Worm (Caenorhabditis elegans) whole organism, L1 larva: ENCODE measurements around the gene T04A6.1.
A peak's percentile ranks its signal among the peaks of the same experiment; 100 is the strongest.

Source experiments
- C34B4.2 ChIP-seq: sonication (generic microtip); optimal IDR thresholded peaks from 2 replicates; lab custom pipeline; 2017; ENCODE audit warnings: mild to moderate bottlenecking, missing genetic modification characterization, missing compliant biosample characterization
- Y116A8C.19 ChIP-seq: sonication (generic microtip); optimal IDR thresholded peaks from 2 replicates; lab custom pipeline; 2016; ENCODE audit warnings: missing compliant biosample characterization, missing genetic modification characterization, borderline replicate concordance
- alr-1 ChIP-seq: fragments of 200-800 bp; sonication (Bioruptor generic); optimal IDR thresholded peaks from 2 replicates; lab custom pipeline; 2018; ENCODE audit warnings: borderline replicate concordance, mild to moderate bottlenecking, missing genetic modification characterization, missing compliant biosample characterization
- aly-2 ChIP-seq: fragments of 150-350 bp; optimal IDR thresholded peaks from 2 replicates; lab custom pipeline; 2014; ENCODE audit warnings: missing biosample characterization, missing genetic modification characterization
- ama-1 ChIP-seq: fragments of 150-350 bp; optimal IDR thresholded peaks from 2 replicates; lab custom pipeline; 2014
- blmp-1 ChIP-seq: fragments of 150-350 bp; optimal IDR thresholded peaks from 2 replicates; lab custom pipeline; 2014; ENCODE audit warnings: missing biosample characterization, missing genetic modification characterization
- ceh-8 ChIP-seq: fragments of 200-800 bp; sonication (Bioruptor generic); optimal IDR thresholded peaks from 2 replicates; lab custom pipeline; 2018; ENCODE audit warnings: mild to moderate bottlenecking, missing genetic modification characterization, moderate library complexity, missing compliant biosample characterization
- dpl-1 ChIP-seq, 3 experiments: fragments of 150-350 bp in 2 of 3; sonication (generic microtip) in 1 of 3; optimal IDR thresholded peaks; 2 replicates each; lab custom pipeline; 2014 to 2017; ENCODE audit warnings: missing biosample characterization in 3 of 3, missing genetic modification characterization in 3 of 3, missing genetic modification reagents in 3 of 3
- dsc-1 ChIP-seq: sonication (generic microtip); optimal IDR thresholded peaks from 2 replicates; lab custom pipeline; 2016; ENCODE audit warnings: mild to moderate bottlenecking, missing genetic modification characterization, missing compliant biosample characterization
- efl-1 ChIP-seq, 4 experiments: fragments of 150-350 bp; optimal IDR thresholded peaks in 3 of 4; peaks in 1 of 4; 1 replicate in 1 of 4; 2 replicates in 3 of 4; lab custom pipeline; 2014; ENCODE audit warnings: missing biosample characterization in 2 of 4, missing genetic modification characterization in 2 of 4, missing genetic modification reagents in 2 of 4
- efl-3 ChIP-seq: fragments of 200-800 bp; sonication (Bioruptor generic); optimal IDR thresholded peaks from 2 replicates; lab custom pipeline; 2018; ENCODE audit warnings: mild to moderate bottlenecking, missing genetic modification characterization, missing compliant biosample characterization
- egl-13 ChIP-seq: sonication (generic microtip); optimal IDR thresholded peaks from 2 replicates; lab custom pipeline; 2016; ENCODE audit warnings: missing genotype, missing genetic modification reagents, missing genetic modification characterization, missing compliant biosample characterization
- ets-5 ChIP-seq: fragments of 200-800 bp; sonication (Bioruptor generic); IDR thresholded peaks from 2 replicates; pipeline ENCODE4 v1.3.6; 2022; ENCODE audit warnings: missing genetic modification characterization, missing compliant biosample characterization
- fkh-8 ChIP-seq: sonication (generic microtip); optimal IDR thresholded peaks from 2 replicates; lab custom pipeline; 2016; ENCODE audit warnings: mild to moderate bottlenecking, missing genetic modification characterization, missing compliant biosample characterization
- fos-1 ChIP-seq: fragments of 150-350 bp; optimal IDR thresholded peaks from 2 replicates; lab custom pipeline; 2014; ENCODE audit warnings: missing biosample characterization, missing genetic modification characterization
- grh-1 ChIP-seq: fragments of 200-800 bp; sonication (Bioruptor generic); IDR thresholded peaks from 2 replicates; pipeline ENCODE4 v1.3.6; 2022; ENCODE audit warnings: missing genetic modification reagents, missing genetic modification characterization, missing compliant biosample characterization
- hlh-4 ChIP-seq: sonication (generic microtip); optimal IDR thresholded peaks from 2 replicates; lab custom pipeline; 2016; ENCODE audit warnings: mild to moderate bottlenecking, missing genetic modification characterization, missing compliant biosample characterization
- hpl-2 ChIP-seq: fragments of 150-350 bp; optimal IDR thresholded peaks from 2 replicates; lab custom pipeline; 2014; ENCODE audit warnings: missing biosample characterization, missing genetic modification reagents, missing genetic modification characterization
- irx-1 ChIP-seq: sonication (generic microtip); optimal IDR thresholded peaks from 2 replicates; lab custom pipeline; 2016; ENCODE audit warnings: missing genetic modification characterization, missing compliant biosample characterization
- isw-1 ChIP-seq: fragments of 200-800 bp; sonication (Bioruptor generic); IDR thresholded peaks from 2 replicates; pipeline ENCODE4 v1.3.6; 2022; ENCODE audit warnings: missing genetic modification characterization, missing compliant biosample characterization
- lin-15B ChIP-seq: fragments of 150-350 bp; sonication (generic microtip); optimal IDR thresholded peaks from 3 replicates; lab custom pipeline; 2014; ENCODE audit warnings: missing biosample characterization, missing genetic modification characterization
- lin-35 ChIP-seq, 2 experiments: fragments of 150-350 bp; optimal IDR thresholded peaks; 2 replicates each; lab custom pipeline; 2014; ENCODE audit warnings: missing biosample characterization in 2 of 2, missing genetic modification characterization in 2 of 2, missing genetic modification reagents in 2 of 2
- lin-39 ChIP-seq: fragments of 150-350 bp; optimal IDR thresholded peaks from 2 replicates; lab custom pipeline; 2014; ENCODE audit warnings: missing biosample characterization, missing genetic modification reagents, missing genetic modification characterization
- lsy-2 ChIP-seq, 2 experiments: fragments of 150-350 bp; optimal IDR thresholded peaks; 2 replicates each; lab custom pipeline; 2014; ENCODE audit warnings: missing biosample characterization in 2 of 2, missing genetic modification characterization in 2 of 2
- mab-9 ChIP-seq: fragments of 200-800 bp; sonication (Bioruptor generic); IDR thresholded peaks from 2 replicates; pipeline ENCODE4 v1.3.6; 2022; ENCODE audit warnings: missing genetic modification reagents, missing genetic modification characterization, missing compliant biosample characterization
- mdl-1 ChIP-seq, 2 experiments: fragments of 150-350 bp; optimal IDR thresholded peaks; 2 replicates each; lab custom pipeline; 2014 to 2017; ENCODE audit warnings: missing biosample characterization in 2 of 2, missing genetic modification characterization in 2 of 2, inconsistent platforms in 1 of 2
- mef-2 ChIP-seq: fragments of 150-350 bp; optimal IDR thresholded peaks from 2 replicates; lab custom pipeline; 2014; ENCODE audit warnings: missing biosample characterization, missing genetic modification characterization
- mep-1 ChIP-seq: fragments of 150-350 bp; optimal IDR thresholded peaks from 2 replicates; lab custom pipeline; 2014; ENCODE audit warnings: missing biosample characterization, missing genetic modification characterization
- nhr-11 ChIP-seq: fragments of 150-350 bp; optimal IDR thresholded peaks from 2 replicates; lab custom pipeline; 2014; ENCODE audit warnings: missing biosample characterization, missing genetic modification characterization
- nhr-20 ChIP-seq: sonication (generic microtip); optimal IDR thresholded peaks from 2 replicates; lab custom pipeline; 2016; ENCODE audit warnings: mild to moderate bottlenecking, missing genetic modification characterization, missing compliant biosample characterization
- nhr-237 ChIP-seq: fragments of 150-350 bp; optimal IDR thresholded peaks from 2 replicates; lab custom pipeline; 2014; ENCODE audit warnings: missing biosample characterization, missing genetic modification characterization
- nhr-28 ChIP-seq: fragments of 150-350 bp; optimal IDR thresholded peaks from 2 replicates; lab custom pipeline; 2014; ENCODE audit warnings: missing biosample characterization, missing genetic modification characterization
- nhr-47 ChIP-seq: sonication (generic microtip); optimal IDR thresholded peaks from 2 replicates; lab custom pipeline; 2016; ENCODE audit warnings: mild to moderate bottlenecking, missing genetic modification characterization, moderate library complexity, missing compliant biosample characterization
- nhr-76 ChIP-seq: sonication (generic microtip); optimal IDR thresholded peaks from 2 replicates; lab custom pipeline; 2017; ENCODE audit warnings: missing biosample characterization, missing genetic modification characterization
- nhr-77 ChIP-seq: fragments of 150-350 bp; optimal IDR thresholded peaks from 2 replicates; lab custom pipeline; 2014; ENCODE audit warnings: missing biosample characterization, missing genetic modification characterization
- nhr-84 ChIP-seq: sonication (generic microtip); optimal IDR thresholded peaks from 2 replicates; lab custom pipeline; 2017; ENCODE audit warnings: missing biosample characterization, missing genetic modification characterization
- pag-3 ChIP-seq: sonication (generic microtip); optimal IDR thresholded peaks from 2 replicates; lab custom pipeline; 2017; ENCODE audit warnings: missing genetic modification characterization, mild to moderate bottlenecking, missing compliant biosample characterization, antibody characterized with exemption, borderline replicate concordance; ENCODE audit not compliant: insufficient read depth
- pax-3 ChIP-seq: fragments of 200-800 bp; sonication (Bioruptor generic); optimal IDR thresholded peaks from 2 replicates; lab custom pipeline; 2018; ENCODE audit warnings: mild to moderate bottlenecking, missing genetic modification characterization, moderate library complexity, missing compliant biosample characterization
- rnt-1 ChIP-seq: sonication (generic microtip); optimal IDR thresholded peaks from 2 replicates; lab custom pipeline; 2016; ENCODE audit warnings: mild to moderate bottlenecking, missing genetic modification characterization, moderate library complexity, missing compliant biosample characterization
- sptf-1 ChIP-seq: fragments of 150-350 bp; optimal IDR thresholded peaks from 2 replicates; lab custom pipeline; 2014; ENCODE audit warnings: missing biosample characterization, missing genetic modification characterization
- sup-37 ChIP-seq: fragments of 200-800 bp; sonication (Bioruptor generic); optimal IDR thresholded peaks from 2 replicates; lab custom pipeline; 2018; ENCODE audit warnings: mild to moderate bottlenecking, missing genetic modification characterization, missing compliant biosample characterization
- swsn-7 ChIP-seq: sonication (generic microtip); optimal IDR thresholded peaks from 2 replicates; lab custom pipeline; 2016; ENCODE audit warnings: missing genetic modification characterization, missing compliant biosample characterization
- tbx-2 ChIP-seq: sonication (generic microtip); optimal IDR thresholded peaks from 2 replicates; lab custom pipeline; 2016; ENCODE audit warnings: missing genetic modification characterization, missing compliant biosample characterization
- tlp-1 ChIP-seq: fragments of 150-350 bp; optimal IDR thresholded peaks from 2 replicates; lab custom pipeline; 2014; ENCODE audit warnings: missing biosample characterization, missing genetic modification characterization
- unc-130 ChIP-seq: fragments of 150-350 bp; optimal IDR thresholded peaks from 2 replicates; lab custom pipeline; 2017; ENCODE audit warnings: missing biosample characterization, missing genetic modification characterization, inconsistent platforms
- unc-62 ChIP-seq: fragments of 150-350 bp; optimal IDR thresholded peaks from 2 replicates; lab custom pipeline; 2014; ENCODE audit warnings: missing biosample characterization, missing genetic modification reagents, missing genetic modification characterization
- unc-86 ChIP-seq: sonication (generic microtip); optimal IDR thresholded peaks from 2 replicates; lab custom pipeline; 2016; ENCODE audit warnings: missing genetic modification characterization, missing compliant biosample characterization
- zip-4 ChIP-seq: fragments of 200-800 bp; sonication (Bioruptor generic); optimal IDR thresholded peaks from 2 replicates; lab custom pipeline; 2018; ENCODE audit warnings: mild to moderate bottlenecking, missing genetic modification characterization, moderate library complexity, missing compliant biosample characterization
- ztf-11 ChIP-seq, 2 experiments: sonication (generic microtip); optimal IDR thresholded peaks; 2 replicates each; lab custom pipeline; 2016 to 2017; ENCODE audit warnings: missing genetic modification characterization in 2 of 2, missing biosample characterization in 1 of 2, missing compliant biosample characterization in 1 of 2
- ztf-4 ChIP-seq: fragments of 150-350 bp; optimal IDR thresholded peaks from 2 replicates; lab custom pipeline; 2014; ENCODE audit warnings: missing biosample characterization, missing genetic modification characterization

T04A6.1 gene

ce11 chrIII:7572781-7573400 lies 43.4 kb upstream of the T04A6.1 start, which contains the start of the genes rpl-9 and lpd-7 (continued):
- TF ChIP-seq ama-1 (lab: Kevin White, UChicago) = peak; percentile 20
- peak; percentile 73 for TF ChIP-seq blmp-1 (tag; lab: Kevin White, UChicago)
- TF ChIP-seq rnt-1 (tag; lab: Kevin White, UChicago) = peak; percentile 83
- TF ChIP-seq efl-1 (optimal IDR thresholded peaks at IDR 0.05; lab: Kevin White, UChicago) = peak; percentile 86 to 88
- TF ChIP-seq efl-1 (GFP tag; optimal IDR thresholded peaks at IDR 0.05 in 1 of 2; lab: Kevin White, UChicago) = peak; percentile 75 to 97
- TF ChIP-seq swsn-7 = peak; percentile 75
- peak; percentile 68 for TF ChIP-seq tbx-2 (tag; lab: Kevin White, UChicago)
- TF ChIP-seq unc-130 (tag; lab: Kevin White, UChicago) = peak; percentile 80
- peak; percentile 41 for TF ChIP-seq irx-1 (tag; lab: Kevin White, UChicago)
- peak; percentile 87 for TF ChIP-seq mep-1 (tag; lab: Kevin White, UChicago)
- peak; percentile 66 for TF ChIP-seq hpl-2
- peak; percentile 79 for TF ChIP-seq nhr-20 (tag; lab: Kevin White, UChicago)
- TF ChIP-seq unc-86 (tag; lab: Kevin White, UChicago) = peak; percentile 66
- peak; percentile 57 for TF ChIP-seq pax-3 (tag; lab: Kevin White, UChicago)
- TF ChIP-seq Y116A8C.19 (tag; lab: Kevin White, UChicago) = no peak
- no peak for TF ChIP-seq ets-5 (GFP tag; lab: Robert Waterston, UW)
- peak; percentile 82 for TF ChIP-seq nhr-47 (tag; lab: Kevin White, UChicago)
- peak; percentile 74 for TF ChIP-seq lin-15B
- peak; percentile 84 for TF ChIP-seq nhr-77 (tag; lab: Kevin White, UChicago)
- peak; percentile 26; the same call in 1 of the 2 replicates for TF ChIP-seq grh-1 (GFP tag; lab: Robert Waterston, UW)
- TF ChIP-seq fkh-8 (tag; lab: Kevin White, UChicago) = peak; percentile 74
- no peak for TF ChIP-seq ceh-8
- TF ChIP-seq nhr-76 (tag; lab: Kevin White, UChicago) = no peak
- TF ChIP-seq dpl-1 (GFP tag; optimal IDR thresholded peaks at IDR 0.05; lab: Kevin White, UChicago) = peak; percentile 69 to 80 (median 79)
- no peak for TF ChIP-seq nhr-84 (tag; lab: Kevin White, UChicago)
- peak; percentile 4 for TF ChIP-seq lin-39
- TF ChIP-seq fos-1 = peak; percentile 75
- TF ChIP-seq dsc-1 (tag; lab: Kevin White, UChicago) = peak; percentile 51
- no peak for TF ChIP-seq ztf-11 (tag; optimal IDR thresholded peaks at IDR 0.05; lab: Kevin White, UChicago)
- peak in 1 of 2 experiments; percentile 81 for TF ChIP-seq mdl-1 (tag; optimal IDR thresholded peaks at IDR 0.05; lab: Kevin White, UChicago)
- TF ChIP-seq tlp-1 (tag; lab: Kevin White, UChicago) = no peak
- peak; percentile 39 for TF ChIP-seq egl-13
- no peak for TF ChIP-seq nhr-28 (tag; lab: Kevin White, UChicago)
- no peak for TF ChIP-seq mab-9
- TF ChIP-seq nhr-237 (tag; lab: Kevin White, UChicago) = peak; percentile 31
- no peak for TF ChIP-seq hlh-4 (tag; lab: Kevin White, UChicago)
- TF ChIP-seq nhr-11 (tag; lab: Kevin White, UChicago) = peak; percentile 12
- peak; percentile 88 to 92 for TF ChIP-seq lin-35 (GFP tag; optimal IDR thresholded peaks at IDR 0.05; lab: Kevin White, UChicago)
- no peak for TF ChIP-seq efl-3 (GFP tag; lab: Kevin White, UChicago)
- TF ChIP-seq C34B4.2 (tag; lab: Kevin White, UChicago) = no peak
- no peak for TF ChIP-seq sptf-1 (tag; lab: Kevin White, UChicago)
- TF ChIP-seq unc-62 (GFP tag; lab: Kevin White, UChicago) = no peak
- no peak for TF ChIP-seq sup-37 (GFP tag; lab: Kevin White, UChicago)
- no peak for TF ChIP-seq mef-2 (tag; lab: Kevin White, UChicago)
- peak; percentile 34 for TF ChIP-seq aly-2 (tag; lab: Kevin White, UChicago)
- no peak for TF ChIP-seq zip-4 (GFP tag; lab: Kevin White, UChicago)
- TF ChIP-seq pag-3 (tag; lab: Kevin White, UChicago) = no peak
- peak; percentile 66 for TF ChIP-seq isw-1 (GFP tag; lab: Robert Waterston, UW)
- peak; percentile 18 for TF ChIP-seq ztf-4 (tag; lab: Kevin White, UChicago)
- no peak for TF ChIP-seq alr-1 (tag; lab: Kevin White, UChicago)
- TF ChIP-seq lsy-2 (tag; optimal IDR thresholded peaks at IDR 0.05; lab: Kevin White, UChicago) = peak; percentile 83 to 95
